Fruit fly (Drosophila melanogaster): ENCODE data around the gene Lmpt.

DNA sequence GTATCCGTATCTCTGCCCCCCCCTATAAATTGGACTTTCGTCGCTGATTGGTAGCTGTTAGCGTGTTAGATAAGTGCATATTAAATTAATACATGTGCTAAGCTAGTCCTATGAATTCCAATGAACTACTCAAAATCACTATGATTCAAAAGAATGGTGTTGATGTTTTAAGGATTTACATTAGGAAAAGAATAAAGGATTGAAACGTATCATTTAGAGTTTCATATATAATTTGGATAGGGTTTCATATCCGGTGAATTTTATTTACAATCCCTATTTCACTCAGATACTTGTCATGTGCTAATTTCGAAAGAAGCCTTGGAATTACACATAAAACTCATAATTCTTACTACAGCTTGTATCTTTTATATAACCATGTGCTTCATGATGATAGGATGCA, 4.8 kb upstream of the Lmpt start, which contains the start of gene CG13029:
- TF ChIP-seq usp (GFP tag; optimal IDR thresholded peaks at IDR 0.05) (no peak), CG8478 (optimal IDR thresholded peaks at IDR 0.05) (no peak), psq (optimal IDR thresholded peaks at IDR 0.05) (no peak), Dll (optimal IDR thresholded peaks at IDR 0.05) (no peak), pan (optimal IDR thresholded peaks at IDR 0.05) (no peak)
